Worm (Caenorhabditis elegans): ENCODE results near the gene nphp-2.

nphp-2 gene

DNA sequence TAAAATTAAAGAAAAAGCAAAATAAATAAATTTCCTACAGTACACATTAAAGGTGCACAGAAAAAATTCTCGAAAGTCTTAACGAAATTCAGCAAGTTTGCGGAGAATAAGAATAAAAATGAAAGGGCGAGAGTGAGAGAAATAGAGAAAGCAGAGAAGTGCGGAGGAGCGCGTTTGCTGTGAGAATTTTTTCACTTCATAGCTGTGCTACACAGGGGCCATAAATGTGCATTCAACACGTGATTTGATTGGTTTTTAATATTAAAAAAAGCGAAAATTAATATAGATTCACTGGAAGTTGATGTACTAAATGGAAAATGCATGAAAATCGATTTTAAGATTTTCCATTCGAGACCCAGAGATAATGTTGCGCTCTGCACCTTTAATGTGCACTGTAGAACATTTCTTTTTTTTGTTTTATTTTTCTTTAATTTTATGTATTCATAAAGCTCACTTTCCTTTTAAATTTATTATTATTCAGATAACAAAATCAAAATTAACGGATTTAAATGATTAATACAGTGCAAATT is 22.5 kb downstream of the nphp-2 start, which contains the start of gene Y32G9A.2:
Y32G9A.2 (plus strand) TSS at position 480 of the 530 bp plus-strand sequence.
- no peak for TF ChIP-seq unc-130 (GFP tag; optimal IDR thresholded peaks at IDR 0.05)
- TF ChIP-seq him-1 (tag; optimal IDR thresholded peaks at IDR 0.05), result peak; percentile 50
- no peak for TF ChIP-seq attf-5 (GFP tag; optimal IDR thresholded peaks at IDR 0.05)
- no peak for TF ChIP-seq nfyb-1 (GFP tag; IDR thresholded peaks at IDR 0.05)
- peak; percentile 70 for TF ChIP-seq madf-6 (GFP tag; IDR thresholded peaks at IDR 0.05)
- no peak for TF ChIP-seq nhr-27 (tag; optimal IDR thresholded peaks at IDR 0.05)
- no peak for TF ChIP-seq attf-6 (GFP tag; IDR thresholded peaks at IDR 0.05)
- peak; percentile 99 for TF ChIP-seq athp-1 (tag; optimal IDR thresholded peaks at IDR 0.05)
- peak; percentile 23 for TF ChIP-seq ztf-18 (tag; optimal IDR thresholded peaks at IDR 0.05)
- TF ChIP-seq lin-35 (GFP tag; optimal IDR thresholded peaks at IDR 0.05), result no peak
- TF ChIP-seq snpc-1.3 (tag; optimal IDR thresholded peaks at IDR 0.05; ENCODE audit: insufficient read depth), result no peak
- no peak for TF ChIP-seq tbx-9 (tag; optimal IDR thresholded peaks at IDR 0.05; ENCODE audit: borderline replicate concordance)
- TF ChIP-seq dpl-1 (GFP tag; optimal IDR thresholded peaks at IDR 0.05), result no peak
- no peak for TF ChIP-seq Y53G8AR.9 (GFP tag; conservative IDR thresholded peaks at IDR 0.05)
- TF ChIP-seq lsy-27 (tag; optimal IDR thresholded peaks at IDR 0.05; ENCODE audit: borderline replicate concordance, insufficient read depth), result no peak
- TF ChIP-seq mcd-1 (GFP tag; IDR thresholded peaks at IDR 0.05), result peak; percentile 94
- TF ChIP-seq hsf-1 (GFP tag; IDR thresholded peaks at IDR 0.05), result no peak
- no peak for TF ChIP-seq T07F8.4 (tag; optimal IDR thresholded peaks at IDR 0.05)
- TF ChIP-seq D2030.7 (GFP tag; IDR thresholded peaks at IDR 0.05), result peak; percentile 26; the same call in 1 of the 2 replicates
- peak; percentile 46; the same call in 1 of the 2 replicates for TF ChIP-seq ceh-91 (GFP tag; IDR thresholded peaks at IDR 0.05)
- peak; percentile 84 for TF ChIP-seq lsl-1 (GFP tag; optimal IDR thresholded peaks at IDR 0.05)
- no peak for TF ChIP-seq F55B11.4 (tag; optimal IDR thresholded peaks at IDR 0.05; ENCODE audit: borderline replicate concordance, insufficient read depth)
- TF ChIP-seq ztf-25 (GFP tag; IDR thresholded peaks at IDR 0.05), result no peak
- no peak for TF ChIP-seq atf-7 (tag; optimal IDR thresholded peaks at IDR 0.05)
- TF ChIP-seq ccch-3 (GFP tag; optimal IDR thresholded peaks at IDR 0.05), result no peak
- peak; percentile 67 for TF ChIP-seq dox-1 (GFP tag; IDR thresholded peaks at IDR 0.05)
- no peak for TF ChIP-seq bed-1 (GFP tag; IDR thresholded peaks at IDR 0.05)
- TF ChIP-seq nfya-2 (GFP tag; IDR thresholded peaks at IDR 0.05), result no peak
- no peak for TF ChIP-seq cebp-1 (GFP tag; IDR thresholded peaks at IDR 0.05)
- TF ChIP-seq cebp-1 (tag; optimal IDR thresholded peaks at IDR 0.05), result no peak
- TF ChIP-seq nhr-120 (GFP tag; IDR thresholded peaks at IDR 0.05), result no peak
- TF ChIP-seq Y67H2A.10 (GFP tag; conservative IDR thresholded peaks at IDR 0.05), result no peak
- TF ChIP-seq B0261.1 (tag; optimal IDR thresholded peaks at IDR 0.05), result no peak
- no peak for TF ChIP-seq lin-40 (tag; optimal IDR thresholded peaks at IDR 0.05)
- no peak for TF ChIP-seq snpc-3.4 (tag; optimal IDR thresholded peaks at IDR 0.05)
- no peak for TF ChIP-seq mes-4 (tag; optimal IDR thresholded peaks at IDR 0.05)
- TF ChIP-seq F49E8.2 (tag; optimal IDR thresholded peaks at IDR 0.05; ENCODE audit: insufficient read depth), result no peak
- no peak for TF ChIP-seq repo-1 (tag; optimal IDR thresholded peaks at IDR 0.05)
- TF ChIP-seq F33H1.4 (GFP tag; IDR thresholded peaks at IDR 0.05), result peak; percentile 76
- no peak for TF ChIP-seq mel-28 (tag; optimal IDR thresholded peaks at IDR 0.05; ENCODE audit: borderline replicate concordance)
- no peak for TF ChIP-seq ceh-79 (tag; optimal IDR thresholded peaks at IDR 0.05)
- TF ChIP-seq efl-1 (GFP tag; optimal IDR thresholded peaks at IDR 0.05), result peak; percentile 32
- TF ChIP-seq bed-2 (GFP tag; IDR thresholded peaks at IDR 0.05), result no peak
- TF ChIP-seq snpc-4 (GFP tag; optimal IDR thresholded peaks at IDR 0.05), result no peak
- TF ChIP-seq snpc-4 (tag; optimal IDR thresholded peaks at IDR 0.05), result no peak
- no peak for TF ChIP-seq sea-2 (GFP tag; IDR thresholded peaks at IDR 0.05)
- no peak for TF ChIP-seq Y79H2A.3 (GFP tag; conservative IDR thresholded peaks at IDR 0.05)
- TF ChIP-seq snpc-1.1 (tag; optimal IDR thresholded peaks at IDR 0.05; ENCODE audit: insufficient read depth), result no peak

Data from whole organism, young adult.